Fruit fly (Drosophila melanogaster) whole organism, embryonic: ENCODE measurements around the gene Vps13D.

Experiments
- Atf3 ChIP-seq: fragments of 200-800 bp; sonication (Bioruptor generic); optimal IDR thresholded peaks from 3 replicates; lab custom pipeline; 2016; ENCODE audit warnings: missing biosample characterization, missing genetic modification characterization
- B-H1 ChIP-seq: fragments of 200-800 bp; sonication (Bioruptor generic); IDR thresholded peaks from 3 replicates; pipeline ENCODE4 v1.3.6; 2022; ENCODE audit warnings: missing biosample characterization, missing genetic modification characterization
- CG10654 ChIP-seq: fragments of 200-800 bp; sonication (Bioruptor generic); optimal IDR thresholded peaks from 2 replicates; lab custom pipeline; 2016; ENCODE audit warnings: missing biosample characterization, missing genetic modification characterization
- CG10959 ChIP-seq: fragments of 200-800 bp; sonication (Bioruptor generic); IDR thresholded peaks from 2 replicates; pipeline ENCODE4 v1.3.6; 2022; ENCODE audit warnings: missing biosample characterization, missing genetic modification characterization
- CG10979 ChIP-seq: fragments of 200-800 bp; sonication (Bioruptor generic); optimal IDR thresholded peaks from 2 replicates; lab custom pipeline; 2018; ENCODE audit warnings: missing biosample characterization, mild to moderate bottlenecking, missing genetic modification characterization, moderate library complexity
- CG13296 ChIP-seq: fragments of 200-800 bp; sonication (Bioruptor generic); optimal IDR thresholded peaks from 3 replicates; lab custom pipeline; 2018; ENCODE audit warnings: missing biosample characterization, mild to moderate bottlenecking, missing genetic modification characterization
- CG15073 ChIP-seq: fragments of 200-800 bp; sonication (Bioruptor generic); optimal IDR thresholded peaks from 2 replicates; lab custom pipeline; 2016; ENCODE audit warnings: missing biosample characterization, missing genetic modification characterization
- CG16863 ChIP-seq: fragments of 200-800 bp; sonication (Bioruptor generic); optimal IDR thresholded peaks from 3 replicates; lab custom pipeline; 2016; ENCODE audit warnings: missing biosample characterization, missing genetic modification characterization
- CG30403 ChIP-seq: fragments of 200-800 bp; sonication (Bioruptor generic); optimal IDR thresholded peaks from 3 replicates; lab custom pipeline; 2016; ENCODE audit warnings: missing biosample characterization, missing genetic modification characterization
- CG9437 ChIP-seq: fragments of 200-800 bp; sonication (Bioruptor generic); optimal IDR thresholded peaks from 2 replicates; lab custom pipeline; 2018; ENCODE audit warnings: missing biosample characterization, mild to moderate bottlenecking, missing genetic modification characterization
- CoRest ChIP-seq: fragments of 200-800 bp; sonication (Bioruptor generic); optimal IDR thresholded peaks from 3 replicates; lab custom pipeline; 2018; ENCODE audit warnings: missing biosample characterization, mild to moderate bottlenecking, missing genetic modification characterization, moderate library complexity
- Deaf1 ChIP-seq: fragments of 200-800 bp; optimal IDR thresholded peaks from 3 replicates; lab custom pipeline; 2019; ENCODE audit warnings: missing biosample characterization, mild to moderate bottlenecking, missing genetic modification characterization, moderate library complexity
- Dip2 ChIP-seq: fragments of 200-800 bp; sonication (Bioruptor generic); IDR thresholded peaks from 2 replicates; pipeline ENCODE4 v1.3.6; 2022; ENCODE audit warnings: missing biosample characterization, missing genetic modification characterization
- Ets65A ChIP-seq: fragments of 200-800 bp; sonication (Bioruptor generic); peaks from one replicate; lab custom pipeline; 2016; ENCODE audit warnings: missing biosample characterization, missing genetic modification characterization
- Fer3 ChIP-seq: fragments of 200-800 bp; sonication (Bioruptor generic); optimal IDR thresholded peaks from 2 replicates; lab custom pipeline; 2018; ENCODE audit warnings: missing biosample characterization, mild to moderate bottlenecking, missing genetic modification characterization, moderate library complexity
- Hmx ChIP-seq: fragments of 200-800 bp; sonication (Bioruptor generic); optimal IDR thresholded peaks from 2 replicates; lab custom pipeline; 2016; ENCODE audit warnings: missing biosample characterization, missing genetic modification characterization
- Hr78 ChIP-seq, 2 experiments: fragments of 200-800 bp in 1 of 2; fragments of >200 bp in 1 of 2; sonication (Bioruptor generic) in 1 of 2; optimal IDR thresholded peaks; 2 replicates each; lab custom pipeline; 2017 to 2019; ENCODE audit warnings: missing biosample characterization in 2 of 2, missing genetic modification characterization in 2 of 2, mild to moderate bottlenecking in 1 of 2, moderate library complexity in 1 of 2
- Kr ChIP-seq: fragments of 200-800 bp; sonication (Bioruptor generic); optimal IDR thresholded peaks from 2 replicates; lab custom pipeline; 2017; ENCODE audit warnings: missing biosample characterization, mild to moderate bottlenecking, missing genetic modification characterization
- Mad ChIP-seq: fragments of 200-800 bp; sonication (Bioruptor generic); optimal IDR thresholded peaks from 2 replicates; lab custom pipeline; 2016; ENCODE audit warnings: missing biosample characterization, missing genetic modification characterization
- Max ChIP-seq: fragments of 200-800 bp; sonication (Bioruptor generic); optimal IDR thresholded peaks from 2 replicates; lab custom pipeline; 2016; ENCODE audit warnings: missing biosample characterization, mild to moderate bottlenecking, missing genetic modification characterization
- Mrtf ChIP-seq: fragments of 200-800 bp; sonication (Bioruptor generic); IDR thresholded peaks from 3 replicates; pipeline ENCODE4 v1.3.6; 2022; ENCODE audit warnings: missing biosample characterization, missing genetic modification characterization
- NK7.1 ChIP-seq: fragments of 200-800 bp; sonication (Bioruptor generic); optimal IDR thresholded peaks from 3 replicates; lab custom pipeline; 2016; ENCODE audit warnings: missing biosample characterization, missing genetic modification characterization
- NfI ChIP-seq: fragments of 200-800 bp; sonication (Bioruptor generic); optimal IDR thresholded peaks from 3 replicates; lab custom pipeline; 2018; ENCODE audit warnings: missing biosample characterization, mild to moderate bottlenecking, missing genetic modification characterization, moderate library complexity
- Ravus ChIP-seq: fragments of 200-800 bp; sonication (Bioruptor generic); IDR thresholded peaks from 2 replicates; pipeline ENCODE4 v1.3.6; 2022; ENCODE audit warnings: missing biosample characterization, missing genetic modification characterization
- Rfx ChIP-seq: fragments of 200-800 bp; sonication (Bioruptor generic); IDR thresholded peaks from 2 replicates; pipeline ENCODE4 v1.3.6; 2022; ENCODE audit warnings: missing biosample characterization, missing genetic modification characterization
- ac ChIP-seq: fragments of 200-800 bp; sonication (Bioruptor generic); optimal IDR thresholded peaks from 3 replicates; lab custom pipeline; 2017; ENCODE audit warnings: missing biosample characterization, mild to moderate bottlenecking, missing genetic modification characterization
- ase ChIP-seq: fragments of 200-800 bp; sonication (Bioruptor generic); IDR thresholded peaks from 3 replicates; pipeline ENCODE4 v1.3.6; 2022; ENCODE audit warnings: missing biosample characterization, missing genetic modification characterization
- az2 ChIP-seq: fragments of 200-800 bp; sonication (Bioruptor generic); optimal IDR thresholded peaks from 3 replicates; lab custom pipeline; 2016; ENCODE audit warnings: missing biosample characterization, missing genetic modification characterization
- bab2 ChIP-seq: fragments of 200-800 bp; sonication (Bioruptor generic); optimal IDR thresholded peaks from 2 replicates; lab custom pipeline; 2016; ENCODE audit warnings: missing biosample characterization, missing genetic modification characterization
- cas ChIP-seq: fragments of 200-800 bp; sonication (Bioruptor generic); IDR thresholded peaks from 2 replicates; pipeline ENCODE4 v1.3.6; 2022; ENCODE audit warnings: missing biosample characterization, missing genetic modification characterization
- cg ChIP-seq: fragments of 200-800 bp; sonication (Bioruptor generic); optimal IDR thresholded peaks from 3 replicates; lab custom pipeline; 2019; ENCODE audit warnings: missing biosample characterization, mild to moderate bottlenecking, missing genetic modification characterization, moderate library complexity
- chm ChIP-seq: fragments of 200-800 bp; sonication (Bioruptor generic); IDR thresholded peaks from 2 replicates; pipeline ENCODE4 v1.3.6; 2022; ENCODE audit warnings: missing biosample characterization, missing genetic modification characterization
- da ChIP-seq: fragments of 200-800 bp; sonication (Bioruptor generic); optimal IDR thresholded peaks from 2 replicates; lab custom pipeline; 2016; ENCODE audit warnings: missing biosample characterization, missing genetic modification characterization
- dimm ChIP-seq: fragments of 200-800 bp; sonication (Bioruptor generic); IDR thresholded peaks from 2 replicates; pipeline ENCODE4 v1.3.6; 2022; ENCODE audit warnings: missing biosample characterization, missing genetic modification characterization
- en ChIP-seq: fragments of 200-800 bp; sonication (Bioruptor generic); optimal IDR thresholded peaks from 2 replicates; lab custom pipeline; 2016; ENCODE audit warnings: missing biosample characterization, missing genetic modification characterization
- exex ChIP-seq: fragments of 200-800 bp; sonication (Bioruptor generic); optimal IDR thresholded peaks from 4 replicates; lab custom pipeline; 2018; ENCODE audit warnings: missing biosample characterization, mild to moderate bottlenecking, missing genetic modification characterization, moderate library complexity
- gsb ChIP-seq: fragments of 200-800 bp; sonication (Bioruptor generic); IDR thresholded peaks from 2 replicates; pipeline ENCODE4 v1.3.6; 2022; ENCODE audit warnings: missing biosample characterization, missing genetic modification characterization
- hbn ChIP-seq: fragments of 200-800 bp; sonication (Bioruptor generic); IDR thresholded peaks from 2 replicates; pipeline ENCODE4 v1.3.6; 2022; ENCODE audit warnings: missing biosample characterization, missing genetic modification characterization; ENCODE audit not compliant: partially characterized antibody
- hth ChIP-seq: fragments of >200 bp; optimal IDR thresholded peaks from 2 replicates; lab custom pipeline; 2017; ENCODE audit warnings: inconsistent platforms
- kah ChIP-seq: fragments of 200-800 bp; sonication (Bioruptor generic); optimal IDR thresholded peaks from 2 replicates; lab custom pipeline; 2018; ENCODE audit warnings: missing biosample characterization, mild to moderate bottlenecking, missing genetic modification characterization
- ken ChIP-seq: fragments of 200-800 bp; sonication (Bioruptor generic); IDR thresholded peaks from 3 replicates; pipeline ENCODE4 v1.3.6; 2022; ENCODE audit warnings: missing biosample characterization, missing genetic modification characterization
- lov ChIP-seq, 2 experiments: fragments of 200-800 bp in 1 of 2; fragments of >200 bp in 1 of 2; sonication (Bioruptor generic) in 1 of 2; IDR thresholded peaks in 1 of 2; optimal IDR thresholded peaks in 1 of 2; 2 replicates in 1 of 2; 3 replicates in 1 of 2; pipeline versions ENCODE4 v1.3.6 to Lab custom; 2017 to 2022; ENCODE audit warnings: missing biosample characterization in 1 of 2, missing genetic modification characterization in 1 of 2
- nom ChIP-seq: fragments of 200-800 bp; sonication (Bioruptor generic); optimal IDR thresholded peaks from 2 replicates; lab custom pipeline; 2017; ENCODE audit warnings: missing biosample characterization, missing genetic modification characterization, mild to moderate bottlenecking, moderate library complexity, missing genetic modification reagents
- pan ChIP-seq, 4 experiments: fragments of >200 bp in 3 of 4; fragments of 200-800 bp in 1 of 4; sonication (Bioruptor generic) in 1 of 4; optimal IDR thresholded peaks in 3 of 4; IDR thresholded peaks in 1 of 4; 2 replicates each; pipeline versions ENCODE4 v1.3.6 to Lab custom; 2017 to 2022; ENCODE audit warnings: missing biosample characterization in 2 of 4, missing genetic modification characterization in 2 of 4, mixed read lengths in 1 of 4
- pita ChIP-seq: fragments of 200-800 bp; sonication (Bioruptor generic); optimal IDR thresholded peaks from 2 replicates; lab custom pipeline; 2017; ENCODE audit warnings: missing biosample characterization, mild to moderate bottlenecking, missing genetic modification characterization
- prd ChIP-seq, 3 experiments: fragments of >200 bp in 2 of 3; fragments of 200-800 bp in 1 of 3; sonication (Bioruptor generic) in 1 of 3; optimal IDR thresholded peaks in 2 of 3; IDR thresholded peaks in 1 of 3; 2 replicates in 2 of 3; 3 replicates in 1 of 3; pipeline versions ENCODE4 v1.3.6 to Lab custom; 2017 to 2022; ENCODE audit warnings: missing biosample characterization in 1 of 3, missing genetic modification characterization in 1 of 3
- pros ChIP-seq: fragments of 200-800 bp; sonication (Bioruptor generic); optimal IDR thresholded peaks from 3 replicates; lab custom pipeline; 2019; ENCODE audit warnings: missing biosample characterization, mild to moderate bottlenecking, missing genetic modification characterization, moderate library complexity
- sna ChIP-seq: fragments of 200-800 bp; sonication (Bioruptor generic); IDR thresholded peaks from 2 replicates; pipeline ENCODE4 v1.3.6; 2022; ENCODE audit warnings: missing biosample characterization, missing genetic modification characterization; ENCODE audit not compliant: partially characterized antibody
- trh ChIP-seq: fragments of 200-800 bp; sonication (Bioruptor generic); optimal IDR thresholded peaks from 2 replicates; lab custom pipeline; 2016; ENCODE audit warnings: missing biosample characterization, missing genetic modification characterization
- tx ChIP-seq: fragments of 200-800 bp; sonication (Bioruptor generic); optimal IDR thresholded peaks from 2 replicates; lab custom pipeline; 2016; ENCODE audit warnings: missing biosample characterization, missing genetic modification characterization

The Vps13D gene

DNA sequence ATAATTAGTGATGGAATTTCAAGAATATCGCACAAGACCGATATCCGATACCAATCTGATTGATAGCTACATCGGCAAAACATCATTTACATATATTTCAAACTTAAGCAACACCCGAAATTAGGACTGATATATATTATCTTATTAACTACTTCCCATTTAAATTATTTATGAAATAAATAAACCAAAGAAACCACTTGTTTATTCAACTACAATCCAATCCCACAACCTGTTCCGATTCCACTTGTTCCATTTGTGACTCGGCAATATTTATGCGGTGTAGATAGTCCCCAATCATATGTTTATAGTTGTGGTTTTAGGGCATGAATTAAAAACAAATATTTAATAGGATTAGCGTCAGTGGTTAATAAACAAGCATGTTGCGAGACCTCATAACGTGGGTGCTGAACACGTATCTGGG is at the start of gene Vps13D, which contains the start of gene CG10973 (continued):
- TF ChIP-seq CG13296 (GFP tag; lab: Kevin White, UChicago) (no peak), hth (lab: Kevin White, UChicago) (no peak), Dip2 (GFP tag; lab: Robert Waterston, UW) (no peak), trh (GFP tag; lab: Kevin White, UChicago) (no peak), Ravus (no peak), CG15073 (GFP tag; lab: Kevin White, UChicago) (no peak), B-H1 (GFP tag; lab: Robert Waterston, UW) (no peak; the same call in 2 of the 3 replicates), Fer3 (tag; lab: Kevin White, UChicago) (no peak), Hmx (GFP tag; lab: Kevin White, UChicago) (no peak), ase (GFP tag; lab: Robert Waterston, UW) (no peak), CG10654 (GFP tag; lab: Kevin White, UChicago) (peak; percentile 7), da (GFP tag; lab: Kevin White, UChicago) (no peak), prd (optimal IDR thresholded peaks at IDR 0.05; lab: Kevin White, UChicago) (no peak), prd (GFP tag; IDR thresholded peaks at IDR 0.05; lab: Robert Waterston, UW) (no peak), NfI (no peak), Rfx (GFP tag; lab: Robert Waterston, UW) (no peak; the same call in 1 of the 2 replicates), ac (no peak), CoRest (tag; lab: Kevin White, UChicago) (no peak), Kr (GFP tag; lab: Kevin White, UChicago) (no peak), cg (GFP tag; lab: Kevin White, UChicago) (no peak), NK7.1 (GFP tag; lab: Kevin White, UChicago) (peak; percentile 16), hbn (peak; percentile 78; the same call in 1 of the 2 replicates), sna (GFP tag; lab: Robert Waterston, UW) (peak; percentile 90), az2 (GFP tag; lab: Kevin White, UChicago) (no peak), Max (GFP tag; lab: Kevin White, UChicago) (peak; percentile 72), Mrtf (GFP tag; lab: Robert Waterston, UW) (no peak), en (no peak), kah (GFP tag; lab: Kevin White, UChicago) (peak; percentile 85), CG10959 (GFP tag; lab: Robert Waterston, UW) (no peak), Deaf1 (tag; lab: Kevin White, UChicago) (no peak), lov (optimal IDR thresholded peaks at IDR 0.05; lab: Kevin White, UChicago) (no peak), lov (GFP tag; IDR thresholded peaks at IDR 0.05; lab: Robert Waterston, UW) (no peak), gsb (GFP tag; lab: Robert Waterston, UW) (no peak), Mad (peak; percentile 28), Ets65A (GFP tag; lab: Kevin White, UChicago) (no peak), dimm (GFP tag; lab: Robert Waterston, UW) (no peak), chm (GFP tag; lab: Robert Waterston, UW) (no peak), ken (no peak; the same call in 2 of the 3 replicates), pan (optimal IDR thresholded peaks at IDR 0.05; lab: Kevin White, UChicago) (no peak), pan (GFP tag; optimal IDR thresholded peaks at IDR 0.05 in 1 of 2, IDR thresholded peaks at IDR 0.05 in 1 of 2) (no peak), bab2 (GFP tag; lab: Kevin White, UChicago) (peak; percentile 41), pros (GFP tag; lab: Kevin White, UChicago) (no peak), tx (GFP tag; lab: Kevin White, UChicago) (no peak), Hr78 (GFP tag; optimal IDR thresholded peaks at IDR 0.05; lab: Kevin White, UChicago) (no peak), CG30403 (GFP tag; lab: Kevin White, UChicago) (peak; percentile 58), CG9437 (GFP tag; lab: Kevin White, UChicago) (no peak), exex (tag; lab: Kevin White, UChicago) (no peak), nom (no peak), Atf3 (GFP tag; lab: Kevin White, UChicago) (no peak), pita (GFP tag; lab: Kevin White, UChicago) (peak; percentile 59), cas (GFP tag; lab: Robert Waterston, UW) (no peak), CG10979 (tag; lab: Kevin White, UChicago) (no peak), CG16863 (GFP tag; lab: Kevin White, UChicago) (peak; percentile 27)
